Worm (Caenorhabditis elegans) whole organism, early embryonic: ENCODE data around the gene col-123.

Source experiments
- B0310.2 ChIP-seq: sonication (generic microtip); optimal IDR thresholded peaks from 2 replicates; lab custom pipeline; 2016; ENCODE audit warnings: mild to moderate bottlenecking, missing genetic modification characterization, missing compliant biosample characterization
- F13C5.2 ChIP-seq: sonication (generic microtip); optimal IDR thresholded peaks from 2 replicates; lab custom pipeline; 2017; ENCODE audit warnings: mild to moderate bottlenecking, missing genetic modification characterization, inconsistent platforms, missing compliant biosample characterization
- aly-1 ChIP-seq: sonication (generic microtip); optimal IDR thresholded peaks from 2 replicates; lab custom pipeline; 2016; ENCODE audit warnings: missing genetic modification characterization, missing compliant biosample characterization
- ama-1 ChIP-seq: fragments of 150-350 bp; optimal IDR thresholded peaks from 2 replicates; lab custom pipeline; 2014
- ceh-13 ChIP-seq: fragments of 200-800 bp; sonication (Bioruptor generic); optimal IDR thresholded peaks from 2 replicates; lab custom pipeline; 2018; ENCODE audit warnings: mild to moderate bottlenecking, missing genetic modification characterization, missing compliant biosample characterization
- ceh-36 ChIP-seq: sonication (generic microtip); optimal IDR thresholded peaks from 2 replicates; lab custom pipeline; 2016; ENCODE audit warnings: missing genetic modification characterization, inconsistent platforms, missing compliant biosample characterization
- ets-7 ChIP-seq: sonication (generic microtip); optimal IDR thresholded peaks from 2 replicates; lab custom pipeline; 2016; ENCODE audit warnings: missing genotype, missing genetic modification characterization, missing compliant biosample characterization
- flt-1 ChIP-seq: fragments of 200-800 bp; sonication (Bioruptor generic); IDR thresholded peaks from 2 replicates; pipeline ENCODE4 v1.3.6; 2022; ENCODE audit warnings: missing genetic modification characterization, missing compliant biosample characterization
- hmbx-1 ChIP-seq: sonication (generic microtip); optimal IDR thresholded peaks from 2 replicates; lab custom pipeline; 2016; ENCODE audit warnings: mild to moderate bottlenecking, missing genetic modification characterization, missing compliant biosample characterization
- hmg-4 ChIP-seq: fragments of 200-800 bp; sonication (Bioruptor generic); optimal IDR thresholded peaks from 2 replicates; lab custom pipeline; 2018; ENCODE audit warnings: mild to moderate bottlenecking, missing genetic modification characterization, missing compliant biosample characterization
- hnd-1 ChIP-seq: sonication (generic microtip); optimal IDR thresholded peaks from 2 replicates; lab custom pipeline; 2016; ENCODE audit warnings: missing genetic modification characterization, missing compliant biosample characterization
- pes-1 ChIP-seq: fragments of 200-800 bp; sonication (Bioruptor generic); IDR thresholded peaks from 2 replicates; pipeline ENCODE4 v1.3.6; 2022; ENCODE audit warnings: missing genetic modification reagents, missing genetic modification characterization, missing compliant biosample characterization
- scrt-1 ChIP-seq: fragments of 200-800 bp; sonication (Bioruptor generic); IDR thresholded peaks from 2 replicates; pipeline ENCODE4 v1.3.6; 2022; ENCODE audit warnings: missing genetic modification characterization, missing compliant biosample characterization
- sea-1 ChIP-seq: fragments of 200-800 bp; sonication (Bioruptor generic); conservative IDR thresholded peaks from 2 replicates; pipeline ENCODE4 v1.3.6; 2022; ENCODE audit warnings: missing genetic modification characterization, missing compliant biosample characterization
- tbx-11 ChIP-seq: fragments of 200-800 bp; sonication (Bioruptor generic); IDR thresholded peaks from 2 replicates; pipeline ENCODE4 v1.3.6; 2022; ENCODE audit warnings: missing genetic modification characterization, missing compliant biosample characterization
- tbx-37 ChIP-seq: fragments of 200-800 bp; sonication (Bioruptor generic); conservative IDR thresholded peaks from 2 replicates; pipeline ENCODE4 v1.3.6; 2022; ENCODE audit warnings: missing genetic modification reagents, missing genetic modification characterization, missing compliant biosample characterization
- tra-4 ChIP-seq: sonication (generic microtip); optimal IDR thresholded peaks from 2 replicates; lab custom pipeline; 2017; ENCODE audit warnings: missing genetic modification characterization, missing compliant biosample characterization

Gene col-123

ce11 chrIV:9821621-9822020 lies at the start of gene col-123:
Gene col-123, plus strand, starts transcription at chrIV:9821921.
- no peak for TF ChIP-seq tbx-37 (GFP tag; lab: Robert Waterston, UW)
- no peak for TF ChIP-seq ets-7 (tag; lab: Kevin White, UChicago)
- no peak for TF ChIP-seq pes-1 (GFP tag; lab: Robert Waterston, UW)
- no peak for TF ChIP-seq B0310.2 (tag; lab: Kevin White, UChicago)

DNA sequence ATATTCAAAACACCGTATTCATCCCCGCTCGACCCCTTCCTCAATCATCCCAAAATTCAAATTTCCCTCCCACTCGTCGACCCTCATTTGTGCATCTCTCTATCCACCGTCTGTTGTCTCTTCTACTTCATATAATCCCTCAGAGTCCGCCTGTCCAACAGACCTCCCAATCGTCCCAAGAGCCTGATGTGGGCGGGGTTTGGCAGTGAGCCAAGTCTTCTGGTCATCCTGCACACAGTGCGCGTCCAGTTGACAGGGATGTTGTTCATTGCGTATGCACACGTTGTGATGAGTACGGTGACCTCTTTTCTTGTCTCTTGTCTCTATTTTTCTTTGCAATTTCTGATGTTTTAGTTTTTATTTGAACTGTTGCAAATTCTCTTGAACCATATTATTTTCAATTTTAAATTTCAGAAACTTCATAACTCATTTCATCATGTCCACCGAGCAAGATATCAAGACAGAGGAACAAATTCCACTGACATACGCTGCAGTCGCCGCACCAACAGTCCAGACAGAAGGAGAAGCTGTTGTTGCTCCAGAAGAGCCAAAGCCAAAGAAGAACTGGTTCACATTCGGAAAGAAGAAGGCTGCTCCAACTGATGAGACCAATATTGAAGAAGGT lies 49.5 kb upstream of the col-123 start, which contains the start of gene cav-1:
TSS of gene cav-1 (plus strand) at position 415 of the 625 bp plus-strand sequence.
- TF ChIP-seq tbx-37 (GFP tag; lab: Robert Waterston, UW) (no peak), aly-1 (tag; lab: Kevin White, UChicago) (peak; percentile 29), B0310.2 (tag; lab: Kevin White, UChicago) (peak; percentile 14), ceh-13 (no peak), ama-1 (peak; percentile 97), F13C5.2 (tag; lab: Kevin White, UChicago) (peak; percentile 7), hmg-4 (GFP tag; lab: Kevin White, UChicago) (peak; percentile 22), ets-7 (tag; lab: Kevin White, UChicago) (no peak), pes-1 (GFP tag; lab: Robert Waterston, UW) (peak; percentile 49; the same call in 1 of the 2 replicates), sea-1 (GFP tag; lab: Robert Waterston, UW) (0 out of 2 replicates have a peak, but pooled peaks have one; percentile 60), hnd-1 (no peak), flt-1 (GFP tag; lab: Robert Waterston, UW) (no peak), tbx-11 (no peak), tra-4 (tag; lab: Kevin White, UChicago) (peak; percentile 7), hmbx-1 (tag; lab: Kevin White, UChicago) (no peak), scrt-1 (GFP tag; lab: Robert Waterston, UW) (no peak), ceh-36 (peak; percentile 14)

ce11 chrIV:9773441-9773840 lies 48.3 kb upstream of the col-123 start:
- TF ChIP-seq aly-1 (tag; lab: Kevin White, UChicago), result no peak
- peak; percentile 8 for TF ChIP-seq ceh-13
- peak; percentile 42 for TF ChIP-seq ceh-36
- peak; percentile 33 for TF ChIP-seq tra-4 (tag; lab: Kevin White, UChicago)
- TF ChIP-seq sea-1 (GFP tag; lab: Robert Waterston, UW), result peak; percentile 30; the same call in 1 of the 2 replicates
- peak; percentile 27; the same call in 1 of the 2 replicates for TF ChIP-seq pes-1 (GFP tag; lab: Robert Waterston, UW)

DNA sequence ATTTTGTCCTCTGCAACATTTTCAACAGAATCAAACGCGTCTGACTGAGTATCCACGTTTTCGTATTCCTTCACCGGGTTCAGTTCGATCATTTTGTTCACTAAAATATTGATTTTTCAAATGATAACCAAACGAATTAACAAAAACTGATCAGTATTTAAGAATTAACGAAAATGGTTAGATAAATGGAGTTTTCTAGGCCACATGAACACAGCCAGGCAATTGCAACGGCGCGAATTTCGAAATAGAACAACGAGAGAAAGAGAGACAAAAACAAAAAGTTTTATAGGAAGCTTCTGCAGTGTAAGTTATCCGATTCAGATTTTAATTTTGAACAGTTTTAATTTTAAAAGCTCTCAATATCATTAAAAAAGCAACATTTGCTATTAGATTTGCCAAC lies 44.2 kb upstream of the col-123 start, which contains the start of gene sna-2:
TSS of gene sna-2 (minus strand) at position 100 of the 400 bp plus-strand sequence.
- TF ChIP-seq tbx-37 (GFP tag; lab: Robert Waterston, UW), result peak; percentile 68
- no peak for TF ChIP-seq pes-1 (GFP tag; lab: Robert Waterston, UW)
- no peak for TF ChIP-seq ceh-36

ce11 chrIV:9778016-9778415 lies 43.7 kb upstream of the col-123 start, which contains the start of gene T13F2.6:
Gene T13F2.6, plus strand, starts transcription at chrIV:9778321.
- TF ChIP-seq F13C5.2 (tag; lab: Kevin White, UChicago), result no peak

- TF ChIP-seq hnd-1 (no peak), pes-1 (GFP tag; lab: Robert Waterston, UW) (no peak), ceh-36 (no peak), aly-1 (tag; lab: Kevin White, UChicago) (no peak), tbx-11 (no peak), hmg-4 (GFP tag; lab: Kevin White, UChicago) (no peak), tra-4 (tag; lab: Kevin White, UChicago) (no peak), ceh-13 (no peak), scrt-1 (GFP tag; lab: Robert Waterston, UW) (no peak), F13C5.2 (tag; lab: Kevin White, UChicago) (no peak), sea-1 (GFP tag; lab: Robert Waterston, UW) (no peak), B0310.2 (tag; lab: Kevin White, UChicago) (no peak)
Observed at ce11 chrIV:9784689-9785088, 37.0 kb upstream of the col-123 start, which contains the start of gene sre-4. Gene sre-4, minus strand, starts transcription at chrIV:9784789.

DNA sequence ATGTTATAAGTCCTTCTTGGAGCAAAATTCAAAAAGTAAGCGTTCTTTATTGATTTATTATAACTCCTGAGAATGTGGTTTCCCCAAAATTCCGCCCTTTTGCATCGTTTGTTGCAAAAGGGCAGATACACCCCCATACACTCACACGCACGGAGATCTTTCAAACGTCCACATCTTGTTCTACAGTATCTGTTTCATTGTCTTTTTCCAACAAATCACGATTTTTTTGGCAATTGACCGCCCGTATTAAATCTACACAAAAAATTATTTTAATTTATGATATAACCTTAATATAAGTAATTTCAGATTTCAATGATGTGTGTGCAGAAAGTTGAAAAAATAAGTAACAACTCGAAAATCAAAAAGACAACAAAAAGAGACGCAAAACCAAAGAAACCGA lies 32.2 kb upstream of the col-123 start, which contains the start of gene T13F2.4:
TSS of gene T13F2.4 (plus strand) at position 301 of the 400 bp plus-strand sequence.
- no peak for TF ChIP-seq hnd-1
- no peak for TF ChIP-seq ets-7 (tag; lab: Kevin White, UChicago)
- TF ChIP-seq scrt-1 (GFP tag; lab: Robert Waterston, UW), result no peak
- TF ChIP-seq F13C5.2 (tag; lab: Kevin White, UChicago), result no peak
- TF ChIP-seq ceh-36, result no peak
- TF ChIP-seq flt-1 (GFP tag; lab: Robert Waterston, UW), result no peak
- no peak for TF ChIP-seq tbx-37 (GFP tag; lab: Robert Waterston, UW)
- no peak for TF ChIP-seq pes-1 (GFP tag; lab: Robert Waterston, UW)
- TF ChIP-seq sea-1 (GFP tag; lab: Robert Waterston, UW), result no peak
- no peak for TF ChIP-seq hmg-4 (GFP tag; lab: Kevin White, UChicago)
- no peak for TF ChIP-seq tra-4 (tag; lab: Kevin White, UChicago)
- no peak for TF ChIP-seq hmbx-1 (tag; lab: Kevin White, UChicago)
- no peak for TF ChIP-seq aly-1 (tag; lab: Kevin White, UChicago)
- TF ChIP-seq ama-1, result no peak
- no peak for TF ChIP-seq B0310.2 (tag; lab: Kevin White, UChicago)
- TF ChIP-seq tbx-11, result no peak
- no peak for TF ChIP-seq ceh-13

DNA sequence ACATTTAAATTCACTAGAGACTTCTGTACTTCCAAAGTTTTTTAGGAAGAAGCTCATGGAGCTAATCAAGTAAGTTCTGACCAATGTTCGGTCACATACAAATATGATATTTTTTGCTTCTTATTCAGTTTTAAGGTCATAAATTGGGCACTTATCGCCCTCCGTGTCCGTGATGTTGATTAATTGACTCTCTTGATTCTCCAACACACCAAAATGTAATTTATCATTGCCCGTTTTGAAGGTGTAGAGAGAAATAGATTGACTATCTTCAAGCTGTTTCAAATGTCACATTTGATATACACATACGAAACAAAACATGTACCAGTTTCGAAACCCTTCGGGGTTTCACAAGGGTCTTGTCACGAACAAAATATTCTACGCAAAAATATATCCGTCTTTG lies 31.0 kb upstream of the col-123 start:
- TF ChIP-seq ceh-13, result no peak
- no peak for TF ChIP-seq tbx-37 (GFP tag; lab: Robert Waterston, UW)
- TF ChIP-seq pes-1 (GFP tag; lab: Robert Waterston, UW), result no peak
- no peak for TF ChIP-seq hmg-4 (GFP tag; lab: Kevin White, UChicago)
- TF ChIP-seq ama-1, result no peak
- TF ChIP-seq ceh-36, result no peak
- TF ChIP-seq B0310.2 (tag; lab: Kevin White, UChicago), result no peak
- TF ChIP-seq sea-1 (GFP tag; lab: Robert Waterston, UW), result no peak
- no peak for TF ChIP-seq hmbx-1 (tag; lab: Kevin White, UChicago)
- no peak for TF ChIP-seq hnd-1
- no peak for TF ChIP-seq ets-7 (tag; lab: Kevin White, UChicago)
- TF ChIP-seq tbx-11, result no peak
- no peak for TF ChIP-seq flt-1 (GFP tag; lab: Robert Waterston, UW)
- no peak for TF ChIP-seq tra-4 (tag; lab: Kevin White, UChicago)
- no peak for TF ChIP-seq F13C5.2 (tag; lab: Kevin White, UChicago)
- TF ChIP-seq aly-1 (tag; lab: Kevin White, UChicago), result no peak
